Worm (Caenorhabditis elegans) whole organism, L4 larva: ENCODE results near the gene T26C12.2.
"Not testable (repeated sequence)": the region's sequence is repeated elsewhere in the genome, so short reads cannot be mapped to it uniquely, and the experiment has no call there.

Source experiments
- ZK546.5 ChIP-seq, 2 experiments: sonication (generic microtip); optimal IDR thresholded peaks; 2 replicates each; lab custom pipeline; 2017; ENCODE audit warnings: missing biosample characterization in 2 of 2, missing genetic modification characterization in 2 of 2
- ceh-28 ChIP-seq: fragments of 150-350 bp; optimal IDR thresholded peaks from 2 replicates; lab custom pipeline; 2014; ENCODE audit warnings: missing biosample characterization, missing genetic modification reagents, missing genetic modification characterization
- ceh-82 ChIP-seq: sonication (generic microtip); optimal IDR thresholded peaks from 2 replicates; lab custom pipeline; 2017; ENCODE audit warnings: missing biosample characterization, missing genetic modification characterization
- daf-16 ChIP-seq, 3 experiments: sonication (generic microtip); optimal IDR thresholded peaks; 2 replicates each; lab custom pipeline; 2016 to 2017; ENCODE audit warnings: missing genetic modification characterization in 3 of 3, missing genetic modification reagents in 3 of 3, mild to moderate bottlenecking in 2 of 3, missing compliant biosample characterization in 2 of 3, missing biosample characterization in 1 of 3, moderate library complexity in 1 of 3
- dve-1 ChIP-seq: sonication (generic microtip); optimal IDR thresholded peaks from 2 replicates; lab custom pipeline; 2017; ENCODE audit warnings: antibody characterized with exemption, mild to moderate bottlenecking, missing genetic modification characterization, missing compliant biosample characterization; ENCODE audit not compliant: insufficient read depth
- egl-27 ChIP-seq: sonication (generic microtip); optimal IDR thresholded peaks from 3 replicates; lab custom pipeline; 2017; ENCODE audit warnings: missing biosample characterization, missing genetic modification reagents, missing genetic modification characterization
- hlh-11 ChIP-seq: fragments of 200-800 bp; sonication (Bioruptor generic); optimal IDR thresholded peaks from 2 replicates; lab custom pipeline; 2018; ENCODE audit warnings: mild to moderate bottlenecking, missing genetic modification characterization, missing compliant biosample characterization
- nhr-102 ChIP-seq: sonication (generic microtip); optimal IDR thresholded peaks from 2 replicates; lab custom pipeline; 2016; ENCODE audit warnings: mild to moderate bottlenecking, missing genetic modification characterization, moderate library complexity, missing compliant biosample characterization
- nhr-237 ChIP-seq: sonication (generic microtip); optimal IDR thresholded peaks from 2 replicates; lab custom pipeline; 2017; ENCODE audit warnings: missing biosample characterization, missing genetic modification characterization
- nhr-25 ChIP-seq: sonication (generic microtip); optimal IDR thresholded peaks from 2 replicates; lab custom pipeline; 2017; ENCODE audit warnings: missing genetic modification characterization, mild to moderate bottlenecking, missing compliant biosample characterization, antibody characterized with exemption, moderate library complexity, borderline replicate concordance; ENCODE audit not compliant: insufficient read depth
- unc-39 ChIP-seq: sonication (generic microtip); optimal IDR thresholded peaks from 2 replicates; lab custom pipeline; 2017; ENCODE audit warnings: missing biosample characterization, missing genetic modification characterization

DNA sequence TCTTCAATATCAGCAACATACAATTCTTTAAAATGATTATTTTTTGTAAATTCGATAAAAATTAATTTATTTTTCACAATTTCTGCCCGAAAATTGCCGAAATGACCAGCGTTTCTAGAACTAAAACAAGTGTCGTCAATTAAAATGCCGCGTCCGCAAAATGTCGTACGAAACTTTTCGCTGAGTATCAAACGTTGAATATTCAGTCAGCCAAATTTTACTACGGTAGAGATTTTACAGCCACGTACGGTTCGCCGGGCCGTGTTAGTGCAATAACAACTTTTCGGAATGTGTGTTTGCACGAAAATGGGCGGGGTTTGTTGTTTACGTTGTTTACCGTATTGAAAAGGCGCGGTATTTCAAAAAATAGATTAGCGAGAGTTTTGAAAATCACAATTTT is 47.8 kb upstream of the T26C12.2 start:
- TF ChIP-seq ceh-28 (tag; lab: Kevin White, UChicago); nhr-25; egl-27; ZK546.5 (tag; optimal IDR thresholded peaks at IDR 0.05; lab: Kevin White, UChicago); unc-39; ceh-82 (tag; lab: Kevin White, UChicago); daf-16 (GFP tag; optimal IDR thresholded peaks at IDR 0.05; lab: Kevin White, UChicago); daf-16 (tag; optimal IDR thresholded peaks at IDR 0.05; lab: Kevin White, UChicago); nhr-237 (tag; lab: Kevin White, UChicago): not testable (repeated sequence)
- TF ChIP-seq dve-1 (tag; lab: Kevin White, UChicago), result peak; percentile 35
- TF ChIP-seq hlh-11 (tag; lab: Kevin White, UChicago), result peak; percentile 69
- peak; percentile 88 for TF ChIP-seq nhr-102 (tag; lab: Kevin White, UChicago)
